Worm (Caenorhabditis elegans) whole organism, L4 larva: ENCODE measurements around the gene F22F4.4.

Experiments used
- D1046.2 ChIP-seq: fragments of 200-800 bp; sonication (Bioruptor generic); IDR thresholded peaks from 2 replicates; pipeline ENCODE4 v1.3.6; 2022; ENCODE audit warnings: missing genetic modification characterization, missing compliant biosample characterization
- F44E2.7 ChIP-seq: fragments of 200-800 bp; sonication (Bioruptor generic); IDR thresholded peaks from 2 replicates; pipeline ENCODE4 v2.1.2; 2022; ENCODE audit warnings: missing genetic modification characterization, missing compliant biosample characterization
- R02D3.7 ChIP-seq: fragments of 150-350 bp; sonication (generic microtip); optimal IDR thresholded peaks from 3 replicates; lab custom pipeline; 2014; ENCODE audit warnings: missing biosample characterization, missing genetic modification characterization
- Y48G9A.11 ChIP-seq: fragments of 200-800 bp; sonication (Bioruptor generic); IDR thresholded peaks from 2 replicates; pipeline ENCODE4 v1.3.6; 2022; ENCODE audit warnings: missing genetic modification reagents, missing genetic modification characterization, missing compliant biosample characterization
- ZK546.5 ChIP-seq, 2 experiments: sonication (generic microtip); optimal IDR thresholded peaks; 2 replicates each; lab custom pipeline; 2017; ENCODE audit warnings: missing biosample characterization in 2 of 2, missing genetic modification characterization in 2 of 2
- arid-1 ChIP-seq: fragments of 200-800 bp; sonication (Bioruptor generic); conservative IDR thresholded peaks from 2 replicates; pipeline ENCODE4 v1.3.6; 2022; ENCODE audit warnings: missing genetic modification reagents, missing genetic modification characterization, missing compliant biosample characterization
- ceh-28 ChIP-seq: fragments of 150-350 bp; optimal IDR thresholded peaks from 2 replicates; lab custom pipeline; 2014; ENCODE audit warnings: missing biosample characterization, missing genetic modification reagents, missing genetic modification characterization
- daf-19 ChIP-seq: fragments of 200-800 bp; sonication (Bioruptor generic); conservative IDR thresholded peaks from 2 replicates; pipeline ENCODE4 v1.3.6; 2022; ENCODE audit warnings: missing genetic modification characterization, missing compliant biosample characterization
- daf-8 ChIP-seq: fragments of 200-800 bp; sonication (Bioruptor generic); IDR thresholded peaks from 2 replicates; pipeline ENCODE4 v1.3.6; 2022; ENCODE audit warnings: missing genetic modification characterization, missing compliant biosample characterization
- dmd-9 ChIP-seq: fragments of 200-800 bp; sonication (Bioruptor generic); IDR thresholded peaks from 2 replicates; pipeline ENCODE4 v1.3.6; 2022; ENCODE audit warnings: missing genetic modification reagents, missing genetic modification characterization, missing compliant biosample characterization
- dve-1 ChIP-seq: sonication (generic microtip); optimal IDR thresholded peaks from 2 replicates; lab custom pipeline; 2017; ENCODE audit warnings: antibody characterized with exemption, mild to moderate bottlenecking, missing genetic modification characterization, missing compliant biosample characterization; ENCODE audit not compliant: insufficient read depth
- egl-27 ChIP-seq: sonication (generic microtip); optimal IDR thresholded peaks from 3 replicates; lab custom pipeline; 2017; ENCODE audit warnings: missing biosample characterization, missing genetic modification reagents, missing genetic modification characterization
- egl-43 ChIP-seq: fragments of 200-800 bp; sonication (Bioruptor generic); IDR thresholded peaks from 2 replicates; pipeline ENCODE4 v1.3.6; 2022; ENCODE audit warnings: missing genetic modification reagents, missing genetic modification characterization, missing compliant biosample characterization
- hlh-30 ChIP-seq: sonication (generic microtip); optimal IDR thresholded peaks from 2 replicates; lab custom pipeline; 2017; ENCODE audit warnings: antibody characterized with exemption, mild to moderate bottlenecking, missing genetic modification characterization, missing compliant biosample characterization; ENCODE audit not compliant: insufficient read depth
- hmg-1.1 ChIP-seq: fragments of 200-800 bp; sonication (Bioruptor generic); IDR thresholded peaks from 2 replicates; pipeline ENCODE4 v1.3.6; 2022; ENCODE audit warnings: missing genetic modification reagents, missing genetic modification characterization, missing compliant biosample characterization
- lin-1 ChIP-seq: fragments of 200-800 bp; sonication (Bioruptor generic); IDR thresholded peaks from 2 replicates; pipeline ENCODE4 v1.3.6; 2022; ENCODE audit warnings: missing genetic modification reagents, missing genetic modification characterization, missing compliant biosample characterization
- lin-29 ChIP-seq: fragments of 200-800 bp; sonication (Bioruptor generic); IDR thresholded peaks from 2 replicates; pipeline ENCODE4 v1.3.6; 2022; ENCODE audit warnings: missing genetic modification reagents, missing genetic modification characterization, missing compliant biosample characterization
- lsy-2 ChIP-seq, 2 experiments: fragments of 150-350 bp in 1 of 2; sonication (generic microtip) in 1 of 2; optimal IDR thresholded peaks; 2 replicates each; lab custom pipeline; 2014 to 2017; ENCODE audit warnings: missing biosample characterization in 2 of 2, missing genetic modification characterization in 2 of 2
- madf-5 ChIP-seq, 2 experiments: fragments of 200-800 bp; sonication (Bioruptor generic); IDR thresholded peaks; 2 replicates each; pipeline ENCODE4 v1.3.6; 2022; ENCODE audit warnings: missing compliant biosample characterization in 2 of 2, missing genetic modification characterization in 2 of 2
- mes-2 ChIP-seq: sonication (generic microtip); optimal IDR thresholded peaks from 2 replicates; lab custom pipeline; 2016; ENCODE audit warnings: missing genotype, mild to moderate bottlenecking, missing genetic modification characterization, missing compliant biosample characterization; ENCODE audit not compliant: poor library complexity, severe bottlenecking
- mxl-3 ChIP-seq: fragments of 200-800 bp; sonication (Bioruptor generic); optimal IDR thresholded peaks from 2 replicates; lab custom pipeline; 2018; ENCODE audit warnings: mild to moderate bottlenecking, missing genetic modification characterization, missing compliant biosample characterization
- nhr-102 ChIP-seq: sonication (generic microtip); optimal IDR thresholded peaks from 2 replicates; lab custom pipeline; 2016; ENCODE audit warnings: mild to moderate bottlenecking, missing genetic modification characterization, moderate library complexity, missing compliant biosample characterization
- nhr-111 ChIP-seq: fragments of 200-800 bp; sonication (Bioruptor generic); optimal IDR thresholded peaks from 2 replicates; lab custom pipeline; 2018; ENCODE audit warnings: mild to moderate bottlenecking, missing genetic modification characterization, missing compliant biosample characterization
- nhr-25 ChIP-seq: sonication (generic microtip); optimal IDR thresholded peaks from 2 replicates; lab custom pipeline; 2017; ENCODE audit warnings: missing genetic modification characterization, mild to moderate bottlenecking, missing compliant biosample characterization, antibody characterized with exemption, moderate library complexity, borderline replicate concordance; ENCODE audit not compliant: insufficient read depth
- nhr-28 ChIP-seq: fragments of 150-350 bp; optimal IDR thresholded peaks from 2 replicates; lab custom pipeline; 2014; ENCODE audit warnings: missing biosample characterization, missing genetic modification characterization
- nhr-41 ChIP-seq: fragments of 200-800 bp; sonication (Bioruptor generic); IDR thresholded peaks from 2 replicates; pipeline ENCODE4 v1.3.6; 2022; ENCODE audit warnings: missing genetic modification reagents, missing genetic modification characterization, missing compliant biosample characterization
- sdz-12 ChIP-seq: fragments of 200-800 bp; sonication (Bioruptor generic); optimal IDR thresholded peaks from 2 replicates; lab custom pipeline; 2018; ENCODE audit warnings: mild to moderate bottlenecking, missing genetic modification characterization, missing compliant biosample characterization
- tag-97 ChIP-seq: fragments of 200-800 bp; sonication (Bioruptor generic); IDR thresholded peaks from 2 replicates; pipeline ENCODE4 v1.3.6; 2022; ENCODE audit warnings: missing genetic modification characterization, missing compliant biosample characterization
- unc-39 ChIP-seq: sonication (generic microtip); optimal IDR thresholded peaks from 2 replicates; lab custom pipeline; 2017; ENCODE audit warnings: missing biosample characterization, missing genetic modification characterization
- unc-62 ChIP-seq, 3 experiments: fragments of 150-350 bp in 1 of 3; sonication (generic microtip); optimal IDR thresholded peaks in 2 of 3; peaks in 1 of 3; 1 replicate in 1 of 3; 2 replicates in 2 of 3; lab custom pipeline; 2014 to 2017; ENCODE audit warnings: missing biosample characterization in 3 of 3, missing genetic modification characterization in 3 of 3, missing genetic modification reagents in 3 of 3, missing genotype in 1 of 3
- zip-2 ChIP-seq: fragments of 150-350 bp; optimal IDR thresholded peaks from 2 replicates; lab custom pipeline; 2014; ENCODE audit warnings: missing biosample characterization, missing genetic modification characterization

Gene F22F4.4

ce11 chrX:6015096-6015495 lies 13.8 kb upstream of the F22F4.4 start, which contains the start of gene C09B8.8:
Gene C09B8.8, plus strand, starts transcription at chrX:6015492.
- TF ChIP-seq Y48G9A.11 (no peak), dmd-9 (GFP tag; lab: Robert Waterston, UW) (no peak), nhr-28 (tag; lab: Kevin White, UChicago) (no peak), dve-1 (tag; lab: Kevin White, UChicago) (peak; percentile 10), ZK546.5 (tag; optimal IDR thresholded peaks at IDR 0.05; lab: Kevin White, UChicago) (no peak)

- TF ChIP-seq ZK546.5 (tag; optimal IDR thresholded peaks at IDR 0.05; lab: Kevin White, UChicago) (no peak), dve-1 (tag; lab: Kevin White, UChicago) (no peak), nhr-102 (no peak), egl-27 (no peak), lin-29 (no peak), daf-19 (GFP tag; lab: Robert Waterston, UW) (no peak), arid-1 (GFP tag; lab: Robert Waterston, UW) (no peak), madf-5 (GFP tag; IDR thresholded peaks at IDR 0.05; lab: Robert Waterston, UW) (no peak), sdz-12 (GFP tag; lab: Kevin White, UChicago) (no peak), lin-1 (GFP tag; lab: Robert Waterston, UW) (no peak), nhr-28 (tag; lab: Kevin White, UChicago) (no peak), hlh-30 (tag; lab: Kevin White, UChicago) (no peak), ceh-28 (tag; lab: Kevin White, UChicago) (no peak), nhr-25 (tag; lab: Kevin White, UChicago) (no peak), nhr-111 (GFP tag; lab: Kevin White, UChicago) (no peak)
Measured at ce11 chrX:6010573-6010972, 9.2 kb upstream of the F22F4.4 start, which contains the start of gene C09B8.3. Gene C09B8.3, minus strand, starts transcription at chrX:6010673.

DNA sequence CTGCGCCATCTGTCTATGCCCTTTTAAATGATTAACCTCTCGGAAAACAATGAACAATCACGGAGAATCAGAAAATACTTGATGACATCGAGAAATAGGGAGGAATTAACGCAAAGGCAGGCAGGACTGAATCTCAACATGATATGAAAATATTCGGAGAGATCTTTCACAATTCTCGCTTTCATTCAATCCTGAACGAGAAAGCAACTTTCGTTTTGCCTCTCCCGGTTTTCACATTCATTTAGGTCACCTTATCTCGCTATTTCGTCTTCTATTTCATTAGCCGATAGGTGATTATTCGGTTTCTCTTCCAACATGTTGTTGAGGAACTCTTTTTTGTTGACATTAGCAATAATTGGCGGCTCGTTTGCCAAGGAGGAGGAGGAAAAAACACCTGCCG lies 3.0 kb upstream of the F22F4.4 start:
- TF ChIP-seq mxl-3 (peak; percentile 30), egl-43 (GFP tag; lab: Robert Waterston, UW) (no peak)

- TF ChIP-seq D1046.2 (GFP tag; lab: Robert Waterston, UW), result no peak
- no peak for TF ChIP-seq mes-2
- TF ChIP-seq Y48G9A.11, result no peak
- no peak for TF ChIP-seq unc-39 (tag; lab: Kevin White, UChicago)
- TF ChIP-seq dve-1 (tag; lab: Kevin White, UChicago), result no peak
- no peak for TF ChIP-seq zip-2 (tag; lab: Kevin White, UChicago)
- no peak for TF ChIP-seq R02D3.7
- no peak for TF ChIP-seq mxl-3
- TF ChIP-seq, all 104 proteins: peak for 0
Measured at ce11 chrX:6003853-6004252, 2.5 kb upstream of the F22F4.4 start, which contains the start of gene sups-1. Gene sups-1, plus strand, starts transcription at chrX:6004153.

- no peak for TF ChIP-seq lsy-2 (tag; optimal IDR thresholded peaks at IDR 0.05; lab: Kevin White, UChicago)
- TF ChIP-seq daf-8 (GFP tag; lab: Robert Waterston, UW), result no peak
- no peak for TF ChIP-seq F44E2.7
- no peak for TF ChIP-seq tag-97 (GFP tag; lab: Robert Waterston, UW)
- TF ChIP-seq unc-62 (GFP tag; optimal IDR thresholded peaks at IDR 0.05 in 1 of 2; lab: Kevin White, UChicago), result peak in 1 of 2 experiments; percentile 91
- TF ChIP-seq unc-62 (tag; optimal IDR thresholded peaks at IDR 0.05; lab: Kevin White, UChicago), result no peak
- no peak for TF ChIP-seq hmg-1.1 (GFP tag; lab: Robert Waterston, UW)
- no peak for TF ChIP-seq nhr-41 (GFP tag; lab: Robert Waterston, UW)
Measured at ce11 chrX:6002479-6002878, 1.1 kb upstream of the F22F4.4 start.
